Fruit fly (Drosophila melanogaster): ENCODE results near the gene Myc.

Myc gene

DNA sequence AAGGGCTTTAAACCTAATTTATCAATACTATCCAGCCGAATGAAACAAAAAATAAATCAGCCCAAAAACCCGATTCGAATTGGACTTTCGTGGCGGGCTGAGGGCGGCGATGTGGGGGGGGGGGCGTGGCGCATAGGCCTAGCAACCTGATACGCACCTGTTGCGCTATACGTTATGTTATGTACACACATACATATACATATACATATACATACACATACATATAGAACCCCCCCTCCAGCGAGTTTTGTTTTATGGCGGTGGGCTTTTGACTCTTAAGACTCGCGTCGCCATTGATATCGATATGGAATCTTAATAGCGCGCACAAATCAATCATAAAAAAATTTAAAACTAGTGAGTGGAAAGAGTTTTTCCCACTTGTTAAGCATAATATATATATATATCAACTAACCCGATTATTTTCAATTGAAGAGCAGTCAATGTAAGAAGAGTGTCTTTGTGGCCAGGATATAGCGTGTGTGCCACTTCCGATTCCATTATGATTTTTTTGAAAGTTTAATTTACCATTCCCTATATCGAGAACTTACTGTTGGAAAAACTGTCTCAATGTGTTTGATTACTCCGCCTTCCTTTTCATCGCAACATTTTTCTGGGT is 15.9 kb upstream of the Myc start (continued):
- TF ChIP-seq CG15269 (tag; optimal IDR thresholded peaks at IDR 0.05): peak; percentile 33
- peak; percentile 13 for TF ChIP-seq CG11504 (tag; optimal IDR thresholded peaks at IDR 0.05)
- TF ChIP-seq NK7.1 (GFP tag; optimal IDR thresholded peaks at IDR 0.05): no peak
- 0 out of 2 replicates have a peak, but pooled peaks have one; percentile 22 for TF ChIP-seq stc (GFP tag; IDR thresholded peaks at IDR 0.05)
- peak; percentile 36; the same call in 1 of the 2 replicates for TF ChIP-seq Ada2b (GFP tag; IDR thresholded peaks at IDR 0.05)
- peak; percentile 21; the same call in 1 of the 2 replicates for TF ChIP-seq sisA (GFP tag; IDR thresholded peaks at IDR 0.05)
- TF ChIP-seq grn (GFP tag; optimal IDR thresholded peaks at IDR 0.05): peak; percentile 52
- peak; percentile 22 for TF ChIP-seq kah (GFP tag; optimal IDR thresholded peaks at IDR 0.05)
- TF ChIP-seq CG3065 (GFP tag; optimal IDR thresholded peaks at IDR 0.05): no peak
- peak; percentile 10 for TF ChIP-seq Deaf1 (tag; optimal IDR thresholded peaks at IDR 0.05)
- TF ChIP-seq Hr51 (GFP tag; optimal IDR thresholded peaks at IDR 0.05): peak in 1 of 2 experiments; percentile 8
- TF ChIP-seq grau (tag; optimal IDR thresholded peaks at IDR 0.05): peak; percentile 80
- TF ChIP-seq CG10366 (GFP tag; IDR thresholded peaks at IDR 0.05): no peak
- TF ChIP-seq pan (optimal IDR thresholded peaks at IDR 0.05): no peak
- peak in 1 of 2 experiments; percentile 22 for TF ChIP-seq pan (GFP tag; optimal IDR thresholded peaks at IDR 0.05 in 1 of 2, IDR thresholded peaks at IDR 0.05 in 1 of 2)
- no peak for TF ChIP-seq hbn (GFP tag; IDR thresholded peaks at IDR 0.05; ENCODE audit: partially characterized antibody)
- no peak for TF ChIP-seq Hmr (GFP tag; optimal IDR thresholded peaks at IDR 0.05)
- TF ChIP-seq lilli (GFP tag; optimal IDR thresholded peaks at IDR 0.05): peak; percentile 3
- peak; percentile 13 for TF ChIP-seq Meics (GFP tag; optimal IDR thresholded peaks at IDR 0.05)
- TF ChIP-seq exex (tag; optimal IDR thresholded peaks at IDR 0.05): peak; percentile 75
- TF ChIP-seq abd-A (tag; optimal IDR thresholded peaks at IDR 0.05): peak; percentile 29
- 0 out of 2 replicates have a peak, but pooled peaks have one; percentile 30 for TF ChIP-seq al (GFP tag; IDR thresholded peaks at IDR 0.05)
- peak; percentile 72 for TF ChIP-seq mirr (GFP tag; optimal IDR thresholded peaks at IDR 0.05)
- TF ChIP-seq phol (tag; optimal IDR thresholded peaks at IDR 0.05): peak; percentile 23
- peak; percentile 70 for TF ChIP-seq Med (GFP tag)
- no peak for TF ChIP-seq CG11247 (GFP tag; IDR thresholded peaks at IDR 0.05)
- no peak for TF ChIP-seq peb (GFP tag; IDR thresholded peaks at IDR 0.05)
- TF ChIP-seq CG11695 (GFP tag; IDR thresholded peaks at IDR 0.05): 0 out of 3 replicates have a peak, but pooled peaks have one; percentile 18
- peak; percentile 72; the same call in 1 of the 4 replicates for TF ChIP-seq chinmo (GFP tag; IDR thresholded peaks at IDR 0.05; ENCODE audit: partially characterized antibody)
- peak; percentile 25 for TF ChIP-seq cwo (GFP tag; optimal IDR thresholded peaks at IDR 0.05)
- no peak for TF ChIP-seq Gug (GFP tag; IDR thresholded peaks at IDR 0.05)
- 0 out of 2 replicates have a peak, but pooled peaks have one; percentile 14 for TF ChIP-seq ara (GFP tag; IDR thresholded peaks at IDR 0.05)
- peak; percentile 39 for TF ChIP-seq slbo (GFP tag; IDR thresholded peaks at IDR 0.05)
- no peak for TF ChIP-seq CG10431 (GFP tag; optimal IDR thresholded peaks at IDR 0.05)
- 0 out of 3 replicates have a peak, but pooled peaks have one; percentile 14 for TF ChIP-seq Aef1 (GFP tag; IDR thresholded peaks at IDR 0.05)
- no peak for TF ChIP-seq CG9437 (GFP tag; optimal IDR thresholded peaks at IDR 0.05)
- TF ChIP-seq Sox102F (GFP tag; optimal IDR thresholded peaks at IDR 0.05): peak; percentile 4
- peak; percentile 65 for TF ChIP-seq cg (GFP tag; optimal IDR thresholded peaks at IDR 0.05)

DNA sequence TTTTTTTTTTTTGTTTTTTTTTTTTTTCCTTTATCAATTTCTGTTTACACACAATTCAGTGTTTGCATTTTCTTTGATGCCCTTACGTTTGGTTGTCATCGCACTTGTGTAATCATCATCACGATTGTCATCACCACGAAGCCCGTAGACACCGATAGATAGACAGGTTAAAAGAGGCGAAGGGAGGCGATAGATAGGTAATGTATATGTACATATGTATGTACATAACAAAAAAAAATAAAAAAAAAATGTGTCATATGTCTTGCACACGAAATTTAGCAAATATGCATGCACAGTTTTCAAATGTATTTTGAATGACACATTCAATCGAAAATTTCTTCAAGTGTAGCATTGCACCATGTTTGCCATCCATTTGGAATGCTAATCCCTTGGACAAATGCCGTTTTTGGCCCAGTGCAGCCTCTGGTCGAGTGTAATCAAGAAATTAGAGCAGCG is 15.2 kb upstream of the Myc start:
- TF ChIP-seq CG16813 (GFP tag; IDR thresholded peaks at IDR 0.05; ENCODE audit: partially characterized antibody): no peak
- TF ChIP-seq hkb (optimal IDR thresholded peaks at IDR 0.05): no peak
- TF ChIP-seq hkb (GFP tag; IDR thresholded peaks at IDR 0.05): peak; percentile 43
- peak; percentile 60 for TF ChIP-seq Med (GFP tag)
- peak; percentile 1 for TF ChIP-seq Fer1 (GFP tag; optimal IDR thresholded peaks at IDR 0.05)
- TF ChIP-seq CrebB (tag; optimal IDR thresholded peaks at IDR 0.05): no peak
- TF ChIP-seq CG33557 (GFP tag; optimal IDR thresholded peaks at IDR 0.05): peak; percentile 62
- TF ChIP-seq Rfx (GFP tag; IDR thresholded peaks at IDR 0.05): no peak
- peak; percentile 35 for TF ChIP-seq bcd (GFP tag; optimal IDR thresholded peaks at IDR 0.05)
- no peak for TF ChIP-seq pros (GFP tag; optimal IDR thresholded peaks at IDR 0.05)
- TF ChIP-seq Oaz (GFP tag; IDR thresholded peaks at IDR 0.05): no peak
- peak; percentile 25 for TF ChIP-seq twi (tag; optimal IDR thresholded peaks at IDR 0.05)
- TF ChIP-seq slou (GFP tag; optimal IDR thresholded peaks at IDR 0.05): no peak
- peak; percentile 20; the same call in 1 of the 2 replicates for TF ChIP-seq onecut (GFP tag; IDR thresholded peaks at IDR 0.05)
